Fruit fly (Drosophila melanogaster) whole organism, prepupa: ENCODE results near the gene mbo.

Source experiments
- CG3919 ChIP-seq: fragments of 200-800 bp; sonication (Bioruptor generic); optimal IDR thresholded peaks from 3 replicates; lab custom pipeline; 2016; ENCODE audit warnings: missing biosample characterization, missing genetic modification characterization
- CG6276 ChIP-seq: fragments of 200-800 bp; sonication (Bioruptor generic); optimal IDR thresholded peaks from 2 replicates; lab custom pipeline; 2017; ENCODE audit warnings: missing biosample characterization, mild to moderate bottlenecking, missing genetic modification characterization
- Gug ChIP-seq: fragments of 200-800 bp; sonication (Bioruptor generic); IDR thresholded peaks from 2 replicates; pipeline ENCODE4 v1.3.6; 2022; ENCODE audit warnings: missing biosample characterization, missing genetic modification characterization
- Met ChIP-seq: fragments of 200-800 bp; sonication (Bioruptor generic); optimal IDR thresholded peaks from 3 replicates; lab custom pipeline; 2016; ENCODE audit warnings: missing biosample characterization, missing genetic modification characterization
- Sox102F ChIP-seq: fragments of 200-800 bp; sonication (Bioruptor generic); optimal IDR thresholded peaks from 2 replicates; lab custom pipeline; 2016; ENCODE audit warnings: missing biosample characterization, mild to moderate bottlenecking, missing genetic modification characterization
- spab ChIP-seq: fragments of 200-800 bp; sonication (Bioruptor generic); optimal IDR thresholded peaks from 2 replicates; lab custom pipeline; 2017; ENCODE audit warnings: missing biosample characterization, mild to moderate bottlenecking, missing genetic modification characterization, missing genetic modification reagents
- topi ChIP-seq: fragments of 200-800 bp; sonication (Bioruptor generic); optimal IDR thresholded peaks from 3 replicates; lab custom pipeline; 2016; ENCODE audit warnings: missing biosample characterization, missing genetic modification characterization

dm6 chr3R:12674041-12674623 lies 4.7 kb downstream of the mbo start, which contains the start of gene Gnmt:
- TF ChIP-seq Sox102F (GFP tag; lab: Kevin White, UChicago) = no peak
- no peak for TF ChIP-seq Met (GFP tag; lab: Kevin White, UChicago)
- no peak for TF ChIP-seq topi (GFP tag; lab: Kevin White, UChicago)
- TF ChIP-seq Gug (GFP tag; lab: Robert Waterston, UW) = no peak
- TF ChIP-seq CG6276 (GFP tag; lab: Kevin White, UChicago) = no peak
- TF ChIP-seq spab = no peak
- TF ChIP-seq CG3919 (GFP tag; lab: Kevin White, UChicago) = no peak
